Worm (Caenorhabditis elegans) whole organism, mixed stage, embryonic: ENCODE measurements around the gene C36C9.11.

Source experiments
- M03D4.4 ChIP-seq: sonication (generic microtip); optimal IDR thresholded peaks from 2 replicates; lab custom pipeline; 2017; ENCODE audit warnings: mild to moderate bottlenecking, missing genetic modification characterization, missing compliant biosample characterization
- cnd-1 ChIP-seq: fragments of 200-800 bp; sonication (Bioruptor generic); optimal IDR thresholded peaks from 2 replicates; lab custom pipeline; 2018; ENCODE audit warnings: mild to moderate bottlenecking, missing genetic modification characterization, missing compliant biosample characterization
- lin-32 ChIP-seq: fragments of 200-800 bp; sonication (Bioruptor generic); optimal IDR thresholded peaks from 2 replicates; lab custom pipeline; 2018; ENCODE audit warnings: mild to moderate bottlenecking, missing genetic modification characterization, missing compliant biosample characterization
- lsy-2 ChIP-seq: fragments of 150-350 bp; optimal IDR thresholded peaks from 2 replicates; lab custom pipeline; 2014; ENCODE audit warnings: missing biosample characterization, missing genetic modification characterization
- mls-2 ChIP-seq: sonication (generic microtip); optimal IDR thresholded peaks from 2 replicates; lab custom pipeline; 2016; ENCODE audit warnings: mild to moderate bottlenecking, missing genetic modification characterization, moderate library complexity, missing compliant biosample characterization
- nhr-237 ChIP-seq: fragments of 150-350 bp; optimal IDR thresholded peaks from 2 replicates; lab custom pipeline; 2014; ENCODE audit warnings: missing biosample characterization, missing genetic modification characterization
- nhr-76 ChIP-seq: sonication (generic microtip); optimal IDR thresholded peaks from 2 replicates; lab custom pipeline; 2017; ENCODE audit warnings: missing biosample characterization, missing genetic modification characterization
- snpc-4 ChIP-seq: fragments of 150-350 bp; optimal IDR thresholded peaks from 2 replicates; lab custom pipeline; 2014; ENCODE audit warnings: missing biosample characterization, missing genetic modification characterization
- unc-39 ChIP-seq: fragments of 150-350 bp; optimal IDR thresholded peaks from 2 replicates; lab custom pipeline; 2014; ENCODE audit warnings: missing biosample characterization, missing genetic modification characterization

DNA sequence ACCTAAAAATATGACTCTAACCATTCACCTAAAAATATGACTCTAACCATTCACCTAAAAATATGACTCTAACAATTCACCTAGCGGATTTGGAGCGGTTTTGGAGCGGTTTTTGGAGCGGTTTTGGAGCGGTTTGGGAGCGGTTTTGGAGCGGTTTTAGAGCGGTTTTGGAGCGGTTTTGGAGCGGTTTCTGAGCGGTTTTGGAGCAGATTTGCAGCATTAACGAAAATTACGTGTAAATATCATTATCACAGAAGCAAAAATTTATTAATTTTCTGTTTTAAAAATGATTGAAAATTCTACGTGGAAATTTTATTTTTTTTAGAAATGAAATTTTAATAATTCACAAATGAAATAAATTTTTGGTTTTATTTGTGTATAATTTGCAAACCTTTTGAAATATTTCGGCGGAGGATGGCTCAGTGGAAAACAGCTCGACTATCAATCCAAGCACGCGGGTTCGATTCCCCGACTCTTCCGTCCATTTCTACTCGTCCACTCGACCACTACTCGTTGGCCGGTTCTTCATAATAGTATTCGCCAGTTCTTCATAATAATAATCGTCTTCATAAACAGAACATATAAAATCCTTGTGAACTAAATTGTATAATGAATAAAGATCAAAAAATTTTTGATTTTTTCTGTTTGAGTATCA is 43.6 kb upstream of the C36C9.11 start:
- TF ChIP-seq nhr-76 (tag; lab: Kevin White, UChicago) (no peak), nhr-237 (tag; lab: Kevin White, UChicago) (no peak), lsy-2 (tag; lab: Kevin White, UChicago) (no peak), unc-39 (tag; lab: Kevin White, UChicago) (no peak), lin-32 (GFP tag; lab: Kevin White, UChicago) (no peak), M03D4.4 (tag; lab: Kevin White, UChicago) (no peak), cnd-1 (tag; lab: Kevin White, UChicago) (no peak), mls-2 (no peak), snpc-4 (no peak)
